Worm (Caenorhabditis elegans): Measurements from ENCODE around the gene C43G2.3.
A peak's percentile ranks its signal among the peaks of the same experiment; 100 is the strongest.
"Not testable (repeated sequence)": the region's sequence is repeated elsewhere in the genome, so short reads cannot be mapped to it uniquely, and the experiment has no call there.

The C43G2.3 gene

ce11 chrIV:6575959-6576727 is 1.9 kb upstream of the C43G2.3 start:
- TF ChIP-seq ref-1 (GFP tag; conservative IDR thresholded peaks at IDR 0.05) (no peak), T22C8.4 (GFP tag; IDR thresholded peaks at IDR 0.05) (no peak), med-1 (GFP tag; optimal IDR thresholded peaks at IDR 0.05; ENCODE audit: insufficient read depth) (no peak)

- no peak for TF ChIP-seq ztf-29 (GFP tag; IDR thresholded peaks at IDR 0.05)
- TF ChIP-seq ref-1 (GFP tag; conservative IDR thresholded peaks at IDR 0.05): no peak
- TF ChIP-seq tab-1 (GFP tag; IDR thresholded peaks at IDR 0.05): no peak
- TF ChIP-seq flt-1 (GFP tag; IDR thresholded peaks at IDR 0.05): no peak
- no peak for TF ChIP-seq T22C8.4 (GFP tag; IDR thresholded peaks at IDR 0.05)
- TF ChIP-seq klf-2 (GFP tag; conservative IDR thresholded peaks at IDR 0.05): no peak
- TF ChIP-seq ztf-23 (GFP tag; IDR thresholded peaks at IDR 0.05): no peak
- peak; percentile 1 for TF ChIP-seq cog-1 (tag; optimal IDR thresholded peaks at IDR 0.05)
- no peak for TF ChIP-seq med-1 (GFP tag; optimal IDR thresholded peaks at IDR 0.05; ENCODE audit: insufficient read depth)
These were observed 1.3 kb upstream of the C43G2.3 start for ce11 chrIV:6576728-6577101.

- TF ChIP-seq klf-2 (GFP tag; conservative IDR thresholded peaks at IDR 0.05): no peak
- no peak for TF ChIP-seq ztf-23 (GFP tag; IDR thresholded peaks at IDR 0.05)
- no peak for TF ChIP-seq T22C8.4 (GFP tag; IDR thresholded peaks at IDR 0.05)
- no peak for TF ChIP-seq tab-1 (GFP tag; IDR thresholded peaks at IDR 0.05)
- TF ChIP-seq cog-1 (tag; optimal IDR thresholded peaks at IDR 0.05): no peak
These were observed 3.6 kb downstream of the C43G2.3 start for ce11 chrIV:6581658-6582057.

ce11 chrIV:6582604-6583003 is 4.6 kb downstream of the C43G2.3 start, which contains the start of gene odr-8:
Gene odr-8 (minus strand): TSS chrIV:6582704.
- TF ChIP-seq ztf-29 (GFP tag; IDR thresholded peaks at IDR 0.05) (no peak), flt-1 (GFP tag; IDR thresholded peaks at IDR 0.05) (no peak)

DNA sequence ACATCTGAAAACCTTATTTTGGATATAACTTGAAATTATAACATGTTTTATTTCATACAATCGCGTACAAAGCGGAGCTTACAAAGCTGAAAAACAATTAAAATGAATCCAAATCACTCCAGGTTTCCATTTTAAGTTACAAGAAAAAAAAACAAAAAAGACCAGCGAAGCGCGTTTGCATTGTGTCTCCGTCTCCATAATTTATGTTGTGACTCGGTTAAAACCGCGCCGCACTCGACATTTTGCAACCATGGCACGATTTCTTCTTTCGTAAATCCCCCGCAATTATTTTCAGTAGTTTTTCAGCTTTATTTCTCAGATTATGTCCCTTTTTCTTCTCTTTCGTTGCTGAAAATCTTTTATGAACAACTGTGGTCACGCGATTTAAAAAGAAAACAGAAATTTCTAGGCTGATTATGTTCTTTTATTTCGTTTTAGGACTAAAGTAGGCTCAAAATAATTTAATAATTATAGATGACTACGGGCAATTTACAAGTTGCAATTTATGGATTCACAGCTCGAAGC is 7.4 kb downstream of the C43G2.3 start, which contains the start of the genes F38A5.2 and dnj-11:
Gene F38A5.2, minus strand, starts transcription at position 4 of the 525 bp plus-strand sequence.
Gene dnj-11, plus strand, starts transcription at position 475 of the 525 bp plus-strand sequence.
- TF ChIP-seq cog-1 (tag; optimal IDR thresholded peaks at IDR 0.05): peak; percentile 19
- 0 out of 2 replicates have a peak, but pooled peaks have one; percentile 19 for TF ChIP-seq flt-1 (GFP tag; IDR thresholded peaks at IDR 0.05)
- TF ChIP-seq med-1 (GFP tag; optimal IDR thresholded peaks at IDR 0.05; ENCODE audit: insufficient read depth): no peak
- peak; percentile 59; the same call in 1 of the 2 replicates for TF ChIP-seq ztf-23 (GFP tag; IDR thresholded peaks at IDR 0.05)
- TF ChIP-seq klf-2 (GFP tag; conservative IDR thresholded peaks at IDR 0.05): no peak

- no peak for TF ChIP-seq med-1 (GFP tag; optimal IDR thresholded peaks at IDR 0.05; ENCODE audit: insufficient read depth)
- TF ChIP-seq ref-1 (GFP tag; conservative IDR thresholded peaks at IDR 0.05): no peak
- TF ChIP-seq ztf-23 (GFP tag; IDR thresholded peaks at IDR 0.05): no peak
- no peak for TF ChIP-seq klf-2 (GFP tag; conservative IDR thresholded peaks at IDR 0.05)
- no peak for TF ChIP-seq flt-1 (GFP tag; IDR thresholded peaks at IDR 0.05)
- TF ChIP-seq T22C8.4 (GFP tag; IDR thresholded peaks at IDR 0.05): no peak
- TF ChIP-seq cog-1 (tag; optimal IDR thresholded peaks at IDR 0.05): no peak
These were observed 10.1 kb downstream of the C43G2.3 start for ce11 chrIV:6588080-6588613.

ce11 chrIV:6590029-6590428 is 12.0 kb downstream of the C43G2.3 start, which contains the start of the genes lec-11 and irld-7:
Gene lec-11 (minus strand): TSS chrIV:6590154.
Gene irld-7 (plus strand): TSS chrIV:6590360.
- TF ChIP-seq ref-1 (GFP tag; conservative IDR thresholded peaks at IDR 0.05): no peak
- TF ChIP-seq med-1 (GFP tag; optimal IDR thresholded peaks at IDR 0.05; ENCODE audit: insufficient read depth): no peak
- TF ChIP-seq flt-1 (GFP tag; IDR thresholded peaks at IDR 0.05): no peak

- not testable (repeated sequence) for TF ChIP-seq tab-1 (GFP tag; IDR thresholded peaks at IDR 0.05); klf-2 (GFP tag; conservative IDR thresholded peaks at IDR 0.05); flt-1 (GFP tag; IDR thresholded peaks at IDR 0.05)
These were observed 13.2 kb downstream of the C43G2.3 start, which contains the start of the genes nspb-1 and nspb-2 for ce11 chrIV:6591010-6591746. Gene nspb-1 (minus strand): TSS chrIV:6591110. Gene nspb-2 (plus strand): TSS chrIV:6591696.

DNA sequence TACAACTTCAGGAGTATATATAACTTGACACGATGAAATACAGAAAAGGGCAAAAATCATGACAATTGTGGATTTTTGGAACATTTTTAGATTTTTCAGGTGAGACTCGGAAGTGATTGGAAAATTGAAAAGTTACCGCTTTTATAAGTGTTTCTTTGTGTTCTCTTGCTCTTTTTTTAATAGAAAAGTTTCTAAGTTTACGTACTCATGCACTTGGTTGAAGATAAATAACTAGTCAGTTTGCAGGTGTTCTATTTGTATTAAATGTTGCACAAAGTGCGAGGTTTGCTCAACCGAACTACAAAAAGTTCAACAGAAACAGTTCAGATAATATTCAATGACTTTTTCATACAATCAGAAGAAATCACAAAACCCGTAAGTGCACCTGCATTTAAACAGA is 16.9 kb downstream of the C43G2.3 start, which contains the start of gene nspb-3:
Gene nspb-3, minus strand, starts transcription at position 101 of the 400 bp plus-strand sequence.
- not testable (repeated sequence) for TF ChIP-seq flt-1 (GFP tag; IDR thresholded peaks at IDR 0.05); ref-1 (GFP tag; conservative IDR thresholded peaks at IDR 0.05); T22C8.4 (GFP tag; IDR thresholded peaks at IDR 0.05)

ce11 chrIV:6595912-6596311 is 17.9 kb downstream of the C43G2.3 start, which contains the start of gene F38A5.22:
Gene F38A5.22 (minus strand): TSS chrIV:6595940.
- TF ChIP-seq med-1 (GFP tag; optimal IDR thresholded peaks at IDR 0.05; ENCODE audit: insufficient read depth) (no peak), ref-1 (GFP tag; conservative IDR thresholded peaks at IDR 0.05) (no peak), flt-1 (GFP tag; IDR thresholded peaks at IDR 0.05) (no peak), cog-1 (tag; optimal IDR thresholded peaks at IDR 0.05) (no peak), ztf-29 (GFP tag; IDR thresholded peaks at IDR 0.05) (no peak), klf-2 (GFP tag; conservative IDR thresholded peaks at IDR 0.05) (no peak), T22C8.4 (GFP tag; IDR thresholded peaks at IDR 0.05) (no peak), ztf-23 (GFP tag; IDR thresholded peaks at IDR 0.05) (no peak), tab-1 (GFP tag; IDR thresholded peaks at IDR 0.05) (no peak)

All from whole organism, midembryonic.